Fruit fly (Drosophila melanogaster): ENCODE data around the gene CG31810.

dm6 chr2L:16808752-16809151, 43.4 kb downstream of the CG31810 start:
- TF ChIP-seq Ets65A (GFP tag) (no peak), CG15073 (GFP tag; optimal IDR thresholded peaks at IDR 0.05) (no peak), CG11398 (GFP tag; optimal IDR thresholded peaks at IDR 0.05) (no peak), ssp (GFP tag; IDR thresholded peaks at IDR 0.05) (no peak), lab (GFP tag; optimal IDR thresholded peaks at IDR 0.05) (no peak), ttk (GFP tag; IDR thresholded peaks at IDR 0.05) (no peak), Dip3 (GFP tag; optimal IDR thresholded peaks at IDR 0.05) (no peak), maf-S (GFP tag; optimal IDR thresholded peaks at IDR 0.05) (no peak), ato (GFP tag; IDR thresholded peaks at IDR 0.05; ENCODE audit: partially characterized antibody) (no peak), klu (GFP tag; IDR thresholded peaks at IDR 0.05) (no peak), CG15269 (tag; optimal IDR thresholded peaks at IDR 0.05) (no peak), vnd (GFP tag; IDR thresholded peaks at IDR 0.05; ENCODE audit: partially characterized antibody) (no peak), CG42726 (GFP tag; IDR thresholded peaks at IDR 0.05; ENCODE audit: partially characterized antibody) (no peak), CG17912 (GFP tag; optimal IDR thresholded peaks at IDR 0.05) (no peak)
